Fruit fly (Drosophila melanogaster): ENCODE results near the gene bru1.

DNA sequence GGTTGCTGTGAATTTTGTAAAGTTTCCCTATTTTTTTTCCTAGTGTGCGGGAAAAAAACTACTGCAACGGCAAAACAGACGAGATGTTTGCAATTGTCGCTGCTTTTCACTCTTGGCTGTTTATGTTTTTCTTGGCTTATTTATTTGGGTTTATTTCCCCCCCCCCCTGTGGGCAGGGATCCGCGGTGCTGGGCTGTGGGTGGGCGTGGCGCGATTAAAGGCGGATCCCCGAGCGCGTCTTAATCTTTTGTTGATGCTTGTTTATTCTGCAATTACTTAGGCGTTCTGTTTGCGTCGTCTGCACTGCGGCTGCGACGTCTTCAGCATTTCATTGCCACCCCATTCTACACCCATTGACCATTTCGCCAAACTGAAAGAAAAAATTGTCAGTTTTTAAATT is 20.1 kb downstream of the bru1 start:
- TF ChIP-seq Myc (optimal IDR thresholded peaks at IDR 0.05) (no peak), insv (optimal IDR thresholded peaks at IDR 0.05) (no peak), h (optimal IDR thresholded peaks at IDR 0.05) (no peak)

Data from Kc167 (cell line).